Worm (Caenorhabditis elegans): ENCODE measurements around the gene srsx-9.

DNA sequence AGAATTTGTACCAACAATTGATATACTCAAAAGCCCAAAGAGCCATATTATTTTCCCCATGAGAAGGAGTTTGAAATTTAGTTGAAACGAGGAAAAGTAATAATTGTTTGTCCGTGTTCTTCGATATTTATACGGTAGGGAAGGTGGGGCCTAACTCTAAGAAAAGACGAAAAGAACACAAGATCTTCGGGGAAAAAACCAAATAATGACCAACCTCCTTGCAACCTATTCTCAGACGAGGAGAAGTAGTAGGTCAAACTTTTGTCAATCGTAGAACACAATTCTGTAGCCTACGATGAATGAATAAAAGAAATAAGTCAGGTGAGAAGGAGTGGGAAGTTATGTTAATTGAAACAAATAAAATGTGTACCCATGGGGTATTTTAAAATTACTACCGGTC lies 14.3 kb upstream of the srsx-9 start, which contains the start of gene ncx-8:
- TF ChIP-seq dao-5 (tag; optimal IDR thresholded peaks at IDR 0.05) (no peak), W03F9.2 (tag; optimal IDR thresholded peaks at IDR 0.05) (no peak), him-1 (tag; optimal IDR thresholded peaks at IDR 0.05) (no peak)

Data from whole organism, L4/young adult.